Fruit fly (Drosophila melanogaster) whole organism, embryonic: ENCODE data around the gene CG12811.

Experiments used
- Abd-B ChIP-seq: fragments of 200-800 bp; sonication (Bioruptor generic); optimal IDR thresholded peaks from 2 replicates; lab custom pipeline; 2018; ENCODE audit warnings: missing biosample characterization, mild to moderate bottlenecking, missing genetic modification characterization, moderate library complexity
- Ada2b ChIP-seq: fragments of 200-800 bp; sonication (Bioruptor generic); IDR thresholded peaks from 2 replicates; pipeline ENCODE4 v1.3.6; 2022; ENCODE audit warnings: missing biosample characterization, missing genetic modification characterization
- CG10565 ChIP-seq: fragments of 200-800 bp; sonication (Bioruptor generic); optimal IDR thresholded peaks from 3 replicates; lab custom pipeline; 2016; ENCODE audit warnings: missing biosample characterization, mild to moderate bottlenecking, missing genetic modification characterization
- CG11695 ChIP-seq: fragments of 200-800 bp; sonication (Bioruptor generic); IDR thresholded peaks from 3 replicates; pipeline ENCODE4 v1.3.6; 2022; ENCODE audit warnings: missing biosample characterization, missing genetic modification characterization
- CG12219 ChIP-seq: fragments of 200-800 bp; sonication (Bioruptor generic); optimal IDR thresholded peaks from 3 replicates; lab custom pipeline; 2018; ENCODE audit warnings: missing biosample characterization, mild to moderate bottlenecking, missing genetic modification characterization
- CG12942 ChIP-seq: fragments of 200-800 bp; sonication (Bioruptor generic); optimal IDR thresholded peaks from 3 replicates; lab custom pipeline; 2016; ENCODE audit warnings: missing biosample characterization, missing genetic modification characterization
- CG13894 ChIP-seq: fragments of 200-800 bp; sonication (Bioruptor generic); optimal IDR thresholded peaks from 3 replicates; lab custom pipeline; 2018; ENCODE audit warnings: missing biosample characterization, mild to moderate bottlenecking, missing genetic modification characterization, moderate library complexity
- CG14710 ChIP-seq: fragments of 200-800 bp; sonication (Bioruptor generic); optimal IDR thresholded peaks from 3 replicates; lab custom pipeline; 2019; ENCODE audit warnings: missing biosample characterization, mild to moderate bottlenecking, missing genetic modification characterization, moderate library complexity
- CG18476 ChIP-seq: fragments of 200-800 bp; sonication (Bioruptor generic); optimal IDR thresholded peaks from 2 replicates; lab custom pipeline; 2016; ENCODE audit warnings: missing biosample characterization, mild to moderate bottlenecking, missing genetic modification characterization
- CG2120 ChIP-seq: fragments of 200-800 bp; sonication (Bioruptor generic); optimal IDR thresholded peaks from 3 replicates; lab custom pipeline; 2016; ENCODE audit warnings: missing biosample characterization, missing genetic modification characterization
- CG30403 ChIP-seq: fragments of 200-800 bp; sonication (Bioruptor generic); optimal IDR thresholded peaks from 3 replicates; lab custom pipeline; 2016; ENCODE audit warnings: missing biosample characterization, missing genetic modification characterization
- CG32532 ChIP-seq: fragments of 200-800 bp; sonication (Bioruptor generic); IDR thresholded peaks from 2 replicates; pipeline ENCODE4 v1.3.6; 2022; ENCODE audit warnings: missing biosample characterization, missing genetic modification characterization
- CG34376 ChIP-seq: fragments of 200-800 bp; sonication (Bioruptor generic); optimal IDR thresholded peaks from 2 replicates; lab custom pipeline; 2018; ENCODE audit warnings: missing biosample characterization, mild to moderate bottlenecking, missing genetic modification characterization
- CG4282 ChIP-seq: fragments of 200-800 bp; sonication (Bioruptor generic); optimal IDR thresholded peaks from 2 replicates; lab custom pipeline; 2016; ENCODE audit warnings: missing biosample characterization, missing genetic modification characterization
- CG6683 ChIP-seq: fragments of 200-800 bp; sonication (Bioruptor generic); optimal IDR thresholded peaks from 2 replicates; lab custom pipeline; 2017; ENCODE audit warnings: missing biosample characterization, mild to moderate bottlenecking, missing genetic modification characterization, missing genetic modification reagents
- CG6689 ChIP-seq: fragments of 200-800 bp; sonication (Bioruptor generic); IDR thresholded peaks from 2 replicates; pipeline ENCODE4 v1.3.6; 2022; ENCODE audit warnings: missing biosample characterization, missing genetic modification characterization
- CG7839 ChIP-seq: fragments of 200-800 bp; sonication (Bioruptor generic); optimal IDR thresholded peaks from 3 replicates; lab custom pipeline; 2018; ENCODE audit warnings: missing biosample characterization, mild to moderate bottlenecking, missing genetic modification characterization, moderate library complexity
- CG7987 ChIP-seq: fragments of 200-800 bp; sonication (Bioruptor generic); optimal IDR thresholded peaks from 2 replicates; lab custom pipeline; 2018; ENCODE audit warnings: missing biosample characterization, mild to moderate bottlenecking, missing genetic modification characterization, moderate library complexity
- CG8359 ChIP-seq: fragments of 200-800 bp; sonication (Bioruptor generic); optimal IDR thresholded peaks from 2 replicates; lab custom pipeline; 2017; ENCODE audit warnings: missing biosample characterization, mild to moderate bottlenecking, missing genetic modification characterization, borderline replicate concordance
- CG9797 ChIP-seq: fragments of 200-800 bp; sonication (Bioruptor generic); optimal IDR thresholded peaks from 3 replicates; lab custom pipeline; 2018; ENCODE audit warnings: missing biosample characterization, mild to moderate bottlenecking, missing genetic modification characterization
- Camta ChIP-seq: fragments of 200-800 bp; sonication (Bioruptor generic); optimal IDR thresholded peaks from 2 replicates; lab custom pipeline; 2016; ENCODE audit warnings: missing biosample characterization, missing genetic modification characterization
- HLH3B ChIP-seq: fragments of 200-800 bp; sonication (Bioruptor generic); IDR thresholded peaks from 2 replicates; pipeline ENCODE4 v1.3.6; 2022; ENCODE audit warnings: missing biosample characterization, missing genetic modification characterization
- Med ChIP-seq: fragments of 200-800 bp; sonication (Bioruptor generic); peaks from one replicate; lab custom pipeline; 2016; ENCODE audit warnings: missing biosample characterization, missing genetic modification characterization, mild to moderate bottlenecking, inconsistent platforms, moderate library complexity
- Meics ChIP-seq: fragments of 200-800 bp; sonication (Bioruptor generic); optimal IDR thresholded peaks from 2 replicates; lab custom pipeline; 2017; ENCODE audit warnings: missing biosample characterization, mild to moderate bottlenecking, missing genetic modification characterization
- Neu2 ChIP-seq: fragments of 200-800 bp; sonication (Bioruptor generic); optimal IDR thresholded peaks from 3 replicates; lab custom pipeline; 2016; ENCODE audit warnings: missing biosample characterization, missing genetic modification characterization, borderline replicate concordance
- NfI ChIP-seq: fragments of 200-800 bp; sonication (Bioruptor generic); optimal IDR thresholded peaks from 3 replicates; lab custom pipeline; 2018; ENCODE audit warnings: missing biosample characterization, mild to moderate bottlenecking, missing genetic modification characterization, moderate library complexity
- PHDP ChIP-seq: fragments of 200-800 bp; sonication (Bioruptor generic); optimal IDR thresholded peaks from 3 replicates; lab custom pipeline; 2018; ENCODE audit warnings: missing biosample characterization, mild to moderate bottlenecking, missing genetic modification characterization, moderate library complexity
- Ptx1 ChIP-seq: fragments of 200-800 bp; sonication (Bioruptor generic); IDR thresholded peaks from 2 replicates; pipeline ENCODE4 v1.3.6; 2022; ENCODE audit warnings: missing biosample characterization, missing genetic modification characterization
- Taf1 ChIP-seq: fragments of 200-800 bp; sonication (Bioruptor generic); IDR thresholded peaks from 2 replicates; pipeline ENCODE4 v1.3.6; 2022; ENCODE audit warnings: missing biosample characterization, missing genetic modification characterization
- Xrp1 ChIP-seq: fragments of 200-800 bp; sonication (Bioruptor generic); IDR thresholded peaks from 2 replicates; pipeline ENCODE4 v1.3.6; 2022; ENCODE audit warnings: missing biosample characterization, missing genetic modification characterization
- bsh ChIP-seq, 2 experiments: fragments of 200-800 bp; sonication (Bioruptor generic); optimal IDR thresholded peaks; 2 replicates each; lab custom pipeline; 2017 to 2018; ENCODE audit warnings: mild to moderate bottlenecking in 2 of 2, missing biosample characterization in 2 of 2, missing genetic modification characterization in 2 of 2, moderate library complexity in 1 of 2
- cg ChIP-seq: fragments of 200-800 bp; sonication (Bioruptor generic); optimal IDR thresholded peaks from 3 replicates; lab custom pipeline; 2019; ENCODE audit warnings: missing biosample characterization, mild to moderate bottlenecking, missing genetic modification characterization, moderate library complexity
- dmrt11E ChIP-seq: fragments of 200-800 bp; sonication (Bioruptor generic); optimal IDR thresholded peaks from 3 replicates; lab custom pipeline; 2018; ENCODE audit warnings: missing biosample characterization, mild to moderate bottlenecking, missing genetic modification characterization, moderate library complexity
- dmrt99B ChIP-seq: fragments of 200-800 bp; sonication (Bioruptor generic); optimal IDR thresholded peaks from 2 replicates; lab custom pipeline; 2018; ENCODE audit warnings: missing biosample characterization, mild to moderate bottlenecking, missing genetic modification characterization, moderate library complexity
- dysf ChIP-seq: fragments of 200-800 bp; sonication (Bioruptor generic); IDR thresholded peaks from 3 replicates; pipeline ENCODE4 v1.3.6; 2022; ENCODE audit warnings: missing biosample characterization, missing genetic modification characterization
- ems ChIP-seq: fragments of 200-800 bp; sonication (Bioruptor generic); optimal IDR thresholded peaks from 3 replicates; lab custom pipeline; 2016; ENCODE audit warnings: missing biosample characterization, missing genetic modification characterization
- en ChIP-seq: fragments of 200-800 bp; sonication (Bioruptor generic); optimal IDR thresholded peaks from 2 replicates; lab custom pipeline; 2016; ENCODE audit warnings: missing biosample characterization, missing genetic modification characterization
- fd96Cb ChIP-seq: fragments of 200-800 bp; sonication (Bioruptor generic); optimal IDR thresholded peaks from 2 replicates; lab custom pipeline; 2018; ENCODE audit warnings: missing biosample characterization, mild to moderate bottlenecking, missing genetic modification characterization, moderate library complexity
- gfzf ChIP-seq: fragments of 200-800 bp; sonication (Bioruptor generic); optimal IDR thresholded peaks from 2 replicates; lab custom pipeline; 2016; ENCODE audit warnings: missing biosample characterization, mild to moderate bottlenecking, missing genetic modification characterization, moderate library complexity
- grau ChIP-seq: fragments of 200-800 bp; optimal IDR thresholded peaks from 3 replicates; lab custom pipeline; 2019; ENCODE audit warnings: missing biosample characterization, mild to moderate bottlenecking, missing genetic modification characterization, moderate library complexity
- ind ChIP-seq: fragments of 200-800 bp; sonication (Bioruptor generic); optimal IDR thresholded peaks from 3 replicates; lab custom pipeline; 2016; ENCODE audit warnings: missing biosample characterization, missing genetic modification characterization
- ranshi ChIP-seq: fragments of 200-800 bp; sonication (Bioruptor generic); IDR thresholded peaks from 2 replicates; pipeline ENCODE4 v1.3.6; 2022; ENCODE audit warnings: missing biosample characterization, missing genetic modification characterization
- ro ChIP-seq: fragments of 200-800 bp; sonication (Bioruptor generic); IDR thresholded peaks from 2 replicates; pipeline ENCODE4 v1.3.6; 2022; ENCODE audit warnings: missing biosample characterization, missing genetic modification characterization
- row ChIP-seq: fragments of 200-800 bp; sonication (Bioruptor generic); IDR thresholded peaks from 3 replicates; pipeline ENCODE4 v1.3.6; 2022; ENCODE audit warnings: missing biosample characterization, missing genetic modification characterization
- sisA ChIP-seq: fragments of 200-800 bp; sonication (Bioruptor generic); IDR thresholded peaks from 2 replicates; pipeline ENCODE4 v1.3.6; 2022; ENCODE audit warnings: missing biosample characterization, missing genetic modification characterization
- slbo ChIP-seq: fragments of 200-800 bp; sonication (Bioruptor generic); IDR thresholded peaks from 2 replicates; pipeline ENCODE4 v1.3.6; 2022; ENCODE audit warnings: missing biosample characterization, missing genetic modification characterization
- tap ChIP-seq: fragments of 200-800 bp; optimal IDR thresholded peaks from 3 replicates; lab custom pipeline; 2019; ENCODE audit warnings: missing biosample characterization, mild to moderate bottlenecking, missing genetic modification characterization, moderate library complexity
- tgo ChIP-seq: fragments of 200-800 bp; sonication (Bioruptor generic); IDR thresholded peaks from 3 replicates; pipeline ENCODE4 v1.3.6; 2022; ENCODE audit warnings: missing biosample characterization, missing genetic modification characterization
- vvl ChIP-seq: fragments of 200-800 bp; sonication (Bioruptor generic); IDR thresholded peaks from 2 replicates; pipeline ENCODE4 v1.3.6; 2022; ENCODE audit warnings: missing biosample characterization, missing genetic modification characterization

The CG12811 gene

dm6 chr3R:10079267-10079987, 30.8 kb upstream of the CG12811 start (continued):
- TF ChIP-seq dmrt11E (peak; percentile 27), CG34376 (GFP tag; lab: Kevin White, UChicago) (no peak), CG2120 (GFP tag; lab: Kevin White, UChicago) (peak; percentile 14), row (GFP tag; lab: Robert Waterston, UW) (peak; percentile 49), CG9797 (GFP tag; lab: Kevin White, UChicago) (no peak), tgo (GFP tag; lab: Robert Waterston, UW) (peak; percentile 30; the same call in 1 of the 3 replicates), Camta (peak; percentile 33), Xrp1 (GFP tag; lab: Robert Waterston, UW) (0 out of 2 replicates have a peak, but pooled peaks have one; percentile 30), CG6683 (GFP tag; lab: Kevin White, UChicago) (no peak), bsh (GFP tag; optimal IDR thresholded peaks at IDR 0.05; lab: Kevin White, UChicago) (peak in 1 of 2 experiments; percentile 50), ro (GFP tag; lab: Robert Waterston, UW) (0 out of 2 replicates have a peak, but pooled peaks have one; percentile 17), CG14710 (no peak), fd96Cb (tag; lab: Kevin White, UChicago) (peak; percentile 50), CG30403 (GFP tag; lab: Kevin White, UChicago) (peak; percentile 38), CG13894 (tag; lab: Kevin White, UChicago) (no peak), CG18476 (GFP tag; lab: Kevin White, UChicago) (no peak), Ada2b (GFP tag; lab: Robert Waterston, UW) (peak; percentile 34; the same call in 1 of the 2 replicates), Neu2 (GFP tag; lab: Kevin White, UChicago) (peak; percentile 3), cg (GFP tag; lab: Kevin White, UChicago) (peak; percentile 63), Ptx1 (peak; percentile 55), ranshi (peak; percentile 40; the same call in 1 of the 2 replicates), gfzf (no peak), CG32532 (GFP tag; lab: Robert Waterston, UW) (no peak), ind (peak; percentile 30), CG4282 (GFP tag; lab: Kevin White, UChicago) (no peak), sisA (GFP tag; lab: Robert Waterston, UW) (peak; percentile 58), NfI (GFP tag; lab: Kevin White, UChicago) (peak; percentile 1), CG7839 (tag; lab: Kevin White, UChicago) (peak; percentile 35), HLH3B (GFP tag; lab: Robert Waterston, UW) (0 out of 2 replicates have a peak, but pooled peaks have one; percentile 40), ems (GFP tag; lab: Kevin White, UChicago) (no peak), vvl (GFP tag; lab: Robert Waterston, UW) (peak; percentile 61), slbo (GFP tag; lab: Robert Waterston, UW) (peak; percentile 58), Meics (GFP tag; lab: Kevin White, UChicago) (peak; percentile 17), CG11695 (GFP tag; lab: Robert Waterston, UW) (0 out of 3 replicates have a peak, but pooled peaks have one; percentile 35), Med (GFP tag; lab: Kevin White, UChicago) (peak; percentile 57), tap (peak; percentile 3), Abd-B (peak; percentile 6), CG10565 (no peak), CG8359 (GFP tag; lab: Kevin White, UChicago) (no peak), grau (no peak), PHDP (tag; lab: Kevin White, UChicago) (peak; percentile 21), CG12942 (GFP tag; lab: Kevin White, UChicago) (no peak), en (GFP tag; lab: Kevin White, UChicago) (peak; percentile 2), dmrt99B (tag; lab: Kevin White, UChicago) (peak; percentile 57), Taf1 (GFP tag; lab: Robert Waterston, UW) (no peak), CG7987 (GFP tag; lab: Kevin White, UChicago) (no peak), CG6689 (GFP tag; lab: Robert Waterston, UW) (peak; percentile 44; the same call in 1 of the 2 replicates), dysf (peak; percentile 35; the same call in 1 of the 3 replicates), CG12219 (GFP tag; lab: Kevin White, UChicago) (peak; percentile 7)
